Fruit fly (Drosophila melanogaster) whole organism, embryonic: ENCODE results near the gene Acf.
A peak's percentile ranks its signal among the peaks of the same experiment; 100 is the strongest.

Experiments
- ATbp ChIP-seq: fragments of 200-800 bp; sonication (Bioruptor generic); optimal IDR thresholded peaks from 2 replicates; lab custom pipeline; 2017; ENCODE audit warnings: missing biosample characterization, mild to moderate bottlenecking, missing genetic modification characterization, missing genetic modification reagents
- Abd-B ChIP-seq: fragments of 200-800 bp; sonication (Bioruptor generic); optimal IDR thresholded peaks from 2 replicates; lab custom pipeline; 2018; ENCODE audit warnings: missing biosample characterization, mild to moderate bottlenecking, missing genetic modification characterization, moderate library complexity
- CG10267 ChIP-seq: fragments of 200-800 bp; sonication (Bioruptor generic); optimal IDR thresholded peaks from 2 replicates; lab custom pipeline; 2018; ENCODE audit warnings: missing biosample characterization, mild to moderate bottlenecking, missing genetic modification characterization, moderate library complexity
- CG10321 ChIP-seq: fragments of 200-800 bp; sonication (Bioruptor generic); IDR thresholded peaks from 2 replicates; pipeline ENCODE4 v1.3.6; 2022; ENCODE audit warnings: missing biosample characterization, missing genetic modification characterization
- CG10462 ChIP-seq: fragments of 200-800 bp; sonication (Bioruptor generic); optimal IDR thresholded peaks from 2 replicates; lab custom pipeline; 2016; ENCODE audit warnings: missing biosample characterization, missing genetic modification characterization
- CG11398 ChIP-seq: fragments of 200-800 bp; sonication (Bioruptor generic); optimal IDR thresholded peaks from 2 replicates; lab custom pipeline; 2016; ENCODE audit warnings: missing biosample characterization, missing genetic modification characterization
- CG12744 ChIP-seq: fragments of 200-800 bp; sonication (Bioruptor generic); optimal IDR thresholded peaks from 2 replicates; lab custom pipeline; 2016; ENCODE audit warnings: missing biosample characterization, missing genetic modification characterization
- CG12942 ChIP-seq: fragments of 200-800 bp; sonication (Bioruptor generic); optimal IDR thresholded peaks from 3 replicates; lab custom pipeline; 2016; ENCODE audit warnings: missing biosample characterization, missing genetic modification characterization
- CG13287 ChIP-seq: fragments of 200-800 bp; sonication (Bioruptor generic); IDR thresholded peaks from 2 replicates; pipeline ENCODE4 v1.3.6; 2022; ENCODE audit warnings: missing biosample characterization, missing genetic modification characterization; ENCODE audit not compliant: partially characterized antibody
- CG13424 ChIP-seq: fragments of 200-800 bp; sonication (Bioruptor generic); optimal IDR thresholded peaks from 2 replicates; lab custom pipeline; 2019; ENCODE audit warnings: missing biosample characterization, mild to moderate bottlenecking, missing genetic modification characterization, moderate library complexity
- CG13775 ChIP-seq: fragments of 200-800 bp; sonication (Bioruptor generic); optimal IDR thresholded peaks from 3 replicates; lab custom pipeline; 2017; ENCODE audit warnings: missing biosample characterization, mild to moderate bottlenecking, missing genetic modification characterization
- CG14667 ChIP-seq: fragments of 200-800 bp; sonication (Bioruptor generic); IDR thresholded peaks from 2 replicates; pipeline ENCODE4 v1.3.6; 2022; ENCODE audit warnings: missing biosample characterization, missing genetic modification characterization
- CG15514 ChIP-seq: fragments of 200-800 bp; sonication (Bioruptor generic); optimal IDR thresholded peaks from 3 replicates; lab custom pipeline; 2017; ENCODE audit warnings: missing biosample characterization, missing genetic modification characterization, mild to moderate bottlenecking, moderate library complexity, missing genetic modification reagents
- CG2199 ChIP-seq: fragments of 200-800 bp; sonication (Bioruptor generic); IDR thresholded peaks from 3 replicates; pipeline ENCODE4 v1.3.6; 2022; ENCODE audit warnings: missing biosample characterization, missing genetic modification characterization
- CG2712 ChIP-seq: fragments of 200-800 bp; optimal IDR thresholded peaks from 3 replicates; lab custom pipeline; 2019; ENCODE audit warnings: missing biosample characterization, mild to moderate bottlenecking, missing genetic modification characterization, moderate library complexity
- CG2875 ChIP-seq: fragments of 200-800 bp; sonication (Bioruptor generic); optimal IDR thresholded peaks from 2 replicates; lab custom pipeline; 2017; ENCODE audit warnings: missing biosample characterization, mild to moderate bottlenecking, missing genetic modification characterization, missing genetic modification reagents
- CG30431 ChIP-seq: fragments of 200-800 bp; sonication (Bioruptor generic); optimal IDR thresholded peaks from 2 replicates; lab custom pipeline; 2017; ENCODE audit warnings: missing biosample characterization, missing genetic modification characterization
- CG42726 ChIP-seq: fragments of 200-800 bp; sonication (Bioruptor generic); IDR thresholded peaks from 2 replicates; pipeline ENCODE4 v1.3.6; 2022; ENCODE audit warnings: missing biosample characterization, missing genetic modification characterization; ENCODE audit not compliant: partially characterized antibody
- CG6654 ChIP-seq: fragments of 200-800 bp; sonication (Bioruptor generic); optimal IDR thresholded peaks from 2 replicates; lab custom pipeline; 2017; ENCODE audit warnings: missing biosample characterization, mild to moderate bottlenecking, missing genetic modification characterization
- CG6689 ChIP-seq: fragments of 200-800 bp; sonication (Bioruptor generic); IDR thresholded peaks from 2 replicates; pipeline ENCODE4 v1.3.6; 2022; ENCODE audit warnings: missing biosample characterization, missing genetic modification characterization
- CG7987 ChIP-seq: fragments of 200-800 bp; sonication (Bioruptor generic); optimal IDR thresholded peaks from 2 replicates; lab custom pipeline; 2018; ENCODE audit warnings: missing biosample characterization, mild to moderate bottlenecking, missing genetic modification characterization, moderate library complexity
- CG8089 ChIP-seq: fragments of 200-800 bp; sonication (Bioruptor generic); optimal IDR thresholded peaks from 3 replicates; lab custom pipeline; 2016; ENCODE audit warnings: missing biosample characterization, missing genetic modification characterization
- CG8944 ChIP-seq: fragments of 200-800 bp; sonication (Bioruptor generic); optimal IDR thresholded peaks from 3 replicates; lab custom pipeline; 2016; ENCODE audit warnings: missing biosample characterization, missing genetic modification characterization
- ERR ChIP-seq: fragments of 200-800 bp; sonication (Bioruptor generic); optimal IDR thresholded peaks from 2 replicates; lab custom pipeline; 2016; ENCODE audit warnings: missing biosample characterization, missing genetic modification characterization
- HmgZ ChIP-seq: fragments of 200-800 bp; sonication (Bioruptor generic); optimal IDR thresholded peaks from 2 replicates; lab custom pipeline; 2018; ENCODE audit warnings: missing biosample characterization, mild to moderate bottlenecking, missing genetic modification characterization
- Hr39 ChIP-seq: fragments of >200 bp; optimal IDR thresholded peaks from 2 replicates; lab custom pipeline; 2017
- NfI ChIP-seq: fragments of 200-800 bp; sonication (Bioruptor generic); optimal IDR thresholded peaks from 3 replicates; lab custom pipeline; 2018; ENCODE audit warnings: missing biosample characterization, mild to moderate bottlenecking, missing genetic modification characterization, moderate library complexity
- Oli ChIP-seq: fragments of 200-800 bp; sonication (Bioruptor generic); optimal IDR thresholded peaks from 2 replicates; lab custom pipeline; 2018; ENCODE audit warnings: missing biosample characterization, mild to moderate bottlenecking, missing genetic modification characterization, moderate library complexity
- Opbp ChIP-seq: fragments of 200-800 bp; sonication (Bioruptor generic); IDR thresholded peaks from 3 replicates; pipeline ENCODE4 v1.3.6; 2022; ENCODE audit warnings: missing biosample characterization, missing genetic modification characterization; ENCODE audit not compliant: partially characterized antibody
- Optix ChIP-seq: fragments of 200-800 bp; sonication (Bioruptor generic); IDR thresholded peaks from 3 replicates; pipeline ENCODE4 v1.3.6; 2022; ENCODE audit warnings: missing biosample characterization, missing genetic modification characterization
- chif ChIP-seq, 2 experiments: fragments of 200-800 bp; sonication (Bioruptor generic); optimal IDR thresholded peaks; 3 replicates each; lab custom pipeline; 2016; ENCODE audit warnings: missing biosample characterization in 2 of 2, missing genetic modification characterization in 2 of 2
- chn ChIP-seq: fragments of 200-800 bp; sonication (Bioruptor generic); optimal IDR thresholded peaks from 2 replicates; lab custom pipeline; 2016; ENCODE audit warnings: missing biosample characterization, missing genetic modification characterization
- dmrt99B ChIP-seq: fragments of 200-800 bp; sonication (Bioruptor generic); optimal IDR thresholded peaks from 2 replicates; lab custom pipeline; 2018; ENCODE audit warnings: missing biosample characterization, mild to moderate bottlenecking, missing genetic modification characterization, moderate library complexity
- emc ChIP-seq: fragments of 200-800 bp; sonication (Bioruptor generic); optimal IDR thresholded peaks from 2 replicates; lab custom pipeline; 2016; ENCODE audit warnings: missing biosample characterization, missing genetic modification characterization
- ems ChIP-seq: fragments of 200-800 bp; sonication (Bioruptor generic); optimal IDR thresholded peaks from 3 replicates; lab custom pipeline; 2016; ENCODE audit warnings: missing biosample characterization, missing genetic modification characterization
- h ChIP-seq: fragments of >200 bp; optimal IDR thresholded peaks from 2 replicates; lab custom pipeline; 2017
- lmd ChIP-seq: fragments of 200-800 bp; sonication (Bioruptor generic); IDR thresholded peaks from 2 replicates; pipeline ENCODE4 v1.3.6; 2022; ENCODE audit warnings: missing biosample characterization, missing genetic modification characterization
- lola ChIP-seq, 3 experiments: fragments of >200 bp in 2 of 3; fragments of 200-800 bp in 1 of 3; sonication (Bioruptor generic) in 1 of 3; optimal IDR thresholded peaks; 2 replicates each; lab custom pipeline; 2017 to 2019; ENCODE audit warnings: missing biosample characterization in 3 of 3, missing genetic modification characterization in 3 of 3, mild to moderate bottlenecking in 1 of 3, moderate library complexity in 1 of 3
- mld ChIP-seq: fragments of 200-800 bp; sonication (Bioruptor generic); IDR thresholded peaks from 3 replicates; pipeline ENCODE4 v1.3.6; 2022; ENCODE audit warnings: missing biosample characterization, missing genetic modification characterization; ENCODE audit not compliant: partially characterized antibody
- pb ChIP-seq: fragments of 200-800 bp; sonication (Bioruptor generic); optimal IDR thresholded peaks from 3 replicates; lab custom pipeline; 2016; ENCODE audit warnings: missing biosample characterization, missing genetic modification characterization
- pho ChIP-seq: fragments of 200-800 bp; sonication (Bioruptor generic); optimal IDR thresholded peaks from 2 replicates; lab custom pipeline; 2016; ENCODE audit warnings: missing biosample characterization, missing genetic modification characterization
- sd ChIP-seq: fragments of 200-800 bp; sonication (Bioruptor generic); optimal IDR thresholded peaks from 3 replicates; lab custom pipeline; 2018; ENCODE audit warnings: missing biosample characterization, mild to moderate bottlenecking, missing genetic modification characterization, moderate library complexity
- sim ChIP-seq: fragments of 200-800 bp; sonication (Bioruptor generic); IDR thresholded peaks from 2 replicates; pipeline ENCODE4 v1.3.6; 2022; ENCODE audit warnings: missing biosample characterization, missing genetic modification characterization
- slp2 ChIP-seq: fragments of 200-800 bp; sonication (Bioruptor generic); optimal IDR thresholded peaks from 2 replicates; lab custom pipeline; 2016; ENCODE audit warnings: missing biosample characterization, missing genetic modification characterization
- tgo ChIP-seq: fragments of 200-800 bp; sonication (Bioruptor generic); IDR thresholded peaks from 3 replicates; pipeline ENCODE4 v1.3.6; 2022; ENCODE audit warnings: missing biosample characterization, missing genetic modification characterization
- tna ChIP-seq: fragments of 200-800 bp; sonication (Bioruptor generic); IDR thresholded peaks from 2 replicates; pipeline ENCODE4 v1.3.6; 2022; ENCODE audit warnings: missing biosample characterization, missing genetic modification characterization; ENCODE audit not compliant: partially characterized antibody
- trh ChIP-seq: fragments of 200-800 bp; sonication (Bioruptor generic); optimal IDR thresholded peaks from 2 replicates; lab custom pipeline; 2016; ENCODE audit warnings: missing biosample characterization, missing genetic modification characterization
- twi ChIP-seq: fragments of 200-800 bp; optimal IDR thresholded peaks from 2 replicates; lab custom pipeline; 2019; ENCODE audit warnings: missing biosample characterization, mild to moderate bottlenecking, missing genetic modification characterization, moderate library complexity
- tx ChIP-seq: fragments of 200-800 bp; sonication (Bioruptor generic); optimal IDR thresholded peaks from 2 replicates; lab custom pipeline; 2016; ENCODE audit warnings: missing biosample characterization, missing genetic modification characterization
- wor ChIP-seq: fragments of 200-800 bp; sonication (Bioruptor generic); IDR thresholded peaks from 2 replicates; pipeline ENCODE4 v1.3.6; 2022; ENCODE audit warnings: missing biosample characterization, missing genetic modification characterization
- zfh1 ChIP-seq: fragments of 200-800 bp; sonication (Bioruptor generic); IDR thresholded peaks from 3 replicates; pipeline ENCODE4 v1.3.6; 2022; ENCODE audit warnings: missing biosample characterization, missing genetic modification characterization

Acf gene

DNA sequence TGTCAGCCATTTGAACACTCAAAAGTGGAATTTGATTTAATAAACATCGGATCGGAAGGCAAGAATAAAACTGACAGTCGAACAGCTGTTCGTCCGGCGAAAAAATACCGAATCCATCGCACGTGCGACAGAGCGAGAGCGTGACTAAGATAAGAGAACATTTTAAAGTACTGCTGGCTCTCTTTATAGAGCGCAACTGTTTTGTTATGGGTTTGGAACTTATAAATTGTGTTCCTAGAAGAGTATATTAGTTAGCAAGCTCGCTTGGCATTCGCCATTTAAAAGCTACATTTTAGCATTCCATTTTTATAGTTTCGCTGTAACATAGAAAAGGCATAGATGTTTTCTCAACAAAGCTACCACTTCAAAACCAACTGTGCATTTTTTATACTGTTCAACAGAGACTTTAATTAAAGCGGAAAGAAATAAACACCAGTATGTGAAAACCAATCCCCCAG, 16.3 kb downstream of the Acf start, which contains the start of gene Rift (continued):
- no peak for TF ChIP-seq CG30431 (GFP tag; lab: Kevin White, UChicago)
- no peak for TF ChIP-seq CG12744 (GFP tag; lab: Kevin White, UChicago)
- no peak for TF ChIP-seq sd (tag; lab: Kevin White, UChicago)
- no peak for TF ChIP-seq CG8089 (GFP tag; lab: Kevin White, UChicago)
- TF ChIP-seq HmgZ (tag; lab: Kevin White, UChicago) = peak; percentile 19
- peak; percentile 50; the same call in 1 of the 2 replicates for TF ChIP-seq CG13287 (GFP tag; lab: Robert Waterston, UW)
- TF ChIP-seq CG2875 (GFP tag; lab: Kevin White, UChicago) = no peak
- no peak for TF ChIP-seq CG13775
- TF ChIP-seq CG7987 (GFP tag; lab: Kevin White, UChicago) = no peak
- peak; percentile 43; the same call in 1 of the 3 replicates for TF ChIP-seq tgo
- TF ChIP-seq Opbp (GFP tag; lab: Robert Waterston, UW) = no peak
- TF ChIP-seq CG11398 (GFP tag; lab: Kevin White, UChicago) = no peak
- no peak for TF ChIP-seq CG12942
- TF ChIP-seq ems (GFP tag; lab: Kevin White, UChicago) = no peak
- 0 out of 3 replicates have a peak, but pooled peaks have one; percentile 27 for TF ChIP-seq CG2199 (GFP tag; lab: Robert Waterston, UW)
- no peak for TF ChIP-seq CG6654 (GFP tag; lab: Kevin White, UChicago)
- TF ChIP-seq NfI (GFP tag; lab: Kevin White, UChicago) = peak; percentile 63
- no peak for TF ChIP-seq CG10321 (GFP tag; lab: Robert Waterston, UW)
- TF ChIP-seq pb = no peak
- no peak for TF ChIP-seq chif (GFP tag; optimal IDR thresholded peaks at IDR 0.05; lab: Kevin White, UChicago)
- no peak for TF ChIP-seq wor (GFP tag; lab: Robert Waterston, UW)
- no peak for TF ChIP-seq dmrt99B (tag; lab: Kevin White, UChicago)
- no peak for TF ChIP-seq chn (GFP tag; lab: Kevin White, UChicago)
- no peak for TF ChIP-seq emc (GFP tag; lab: Kevin White, UChicago)
- TF ChIP-seq pho (GFP tag; lab: Kevin White, UChicago) = peak; percentile 7
- TF ChIP-seq mld (GFP tag; lab: Robert Waterston, UW) = no peak
- TF ChIP-seq Optix (GFP tag; lab: Robert Waterston, UW) = no peak
- TF ChIP-seq ERR (GFP tag; lab: Kevin White, UChicago) = no peak
- no peak for TF ChIP-seq trh (GFP tag; lab: Kevin White, UChicago)
- peak; percentile 54; the same call in 1 of the 3 replicates for TF ChIP-seq zfh1 (GFP tag; lab: Robert Waterston, UW)
- TF ChIP-seq CG14667 (GFP tag; lab: Robert Waterston, UW) = no peak; the same call in 1 of the 2 replicates
- TF ChIP-seq slp2 (GFP tag; lab: Kevin White, UChicago) = no peak
- peak; percentile 40; the same call in 1 of the 2 replicates for TF ChIP-seq CG6689 (GFP tag; lab: Robert Waterston, UW)
- TF ChIP-seq Hr39 (lab: Kevin White, UChicago) = no peak
- TF ChIP-seq tx (GFP tag; lab: Kevin White, UChicago) = no peak
- no peak for TF ChIP-seq twi
- TF ChIP-seq ATbp = peak; percentile 18
- TF ChIP-seq sim (GFP tag; lab: Robert Waterston, UW) = no peak
- no peak for TF ChIP-seq CG10462 (GFP tag; lab: Kevin White, UChicago)
- peak; percentile 51 for TF ChIP-seq CG13424 (tag; lab: Kevin White, UChicago)
- TF ChIP-seq lmd (GFP tag; lab: Robert Waterston, UW) = peak; percentile 36; the same call in 1 of the 2 replicates
- no peak for TF ChIP-seq CG8944
- TF ChIP-seq CG2712 (tag; lab: Kevin White, UChicago) = peak; percentile 65
- no peak for TF ChIP-seq tna (GFP tag; lab: Robert Waterston, UW)
- TF ChIP-seq CG15514 (GFP tag; lab: Kevin White, UChicago) = peak; percentile 32
- no peak for TF ChIP-seq h (lab: Kevin White, UChicago)
- peak; percentile 30 for TF ChIP-seq CG10267 (tag; lab: Kevin White, UChicago)
- TF ChIP-seq Abd-B = no peak
- peak; percentile 11 for TF ChIP-seq Oli (tag; lab: Kevin White, UChicago)
- no peak for TF ChIP-seq CG42726 (GFP tag; lab: Robert Waterston, UW)
- TF ChIP-seq lola (GFP tag; optimal IDR thresholded peaks at IDR 0.05; lab: Kevin White, UChicago) = no peak
